Worm (Caenorhabditis elegans) whole organism, L4 larva: Measurements from ENCODE around the gene nhr-131.
A peak's percentile ranks its signal among the peaks of the same experiment; 100 is the strongest.

Source experiments
- D1046.2 ChIP-seq: fragments of 200-800 bp; sonication (Bioruptor generic); IDR thresholded peaks from 2 replicates; pipeline ENCODE4 v1.3.6; 2022; ENCODE audit warnings: missing genetic modification characterization, missing compliant biosample characterization
- F49E8.2 ChIP-seq: sonication (generic microtip); optimal IDR thresholded peaks from 2 replicates; lab custom pipeline; 2016; ENCODE audit warnings: missing compliant biosample characterization, mild to moderate bottlenecking, missing genetic modification characterization, borderline replicate concordance
- Y48G9A.11 ChIP-seq: fragments of 200-800 bp; sonication (Bioruptor generic); IDR thresholded peaks from 2 replicates; pipeline ENCODE4 v1.3.6; 2022; ENCODE audit warnings: missing genetic modification reagents, missing genetic modification characterization, missing compliant biosample characterization
- ZK337.2 ChIP-seq: fragments of 200-800 bp; sonication (Bioruptor generic); IDR thresholded peaks from 2 replicates; pipeline ENCODE4 v1.3.6; 2022; ENCODE audit warnings: missing genetic modification reagents, missing genetic modification characterization, missing compliant biosample characterization
- ZK546.5 ChIP-seq, 2 experiments: sonication (generic microtip); optimal IDR thresholded peaks; 2 replicates each; lab custom pipeline; 2017; ENCODE audit warnings: missing biosample characterization in 2 of 2, missing genetic modification characterization in 2 of 2
- aly-2 ChIP-seq: sonication (generic microtip); optimal IDR thresholded peaks from 2 replicates; lab custom pipeline; 2018; ENCODE audit warnings: missing biosample characterization, missing genetic modification characterization
- ceh-62 ChIP-seq: sonication (generic microtip); optimal IDR thresholded peaks from 2 replicates; lab custom pipeline; 2017; ENCODE audit warnings: missing biosample characterization, missing genetic modification characterization
- daf-12 ChIP-seq: fragments of 150-350 bp; optimal IDR thresholded peaks from 2 replicates; lab custom pipeline; 2014; ENCODE audit warnings: missing biosample characterization, missing genetic modification reagents, missing genetic modification characterization
- daf-16 ChIP-seq, 3 experiments: sonication (generic microtip); optimal IDR thresholded peaks; 2 replicates each; lab custom pipeline; 2016 to 2017; ENCODE audit warnings: missing genetic modification characterization in 3 of 3, missing genetic modification reagents in 3 of 3, mild to moderate bottlenecking in 2 of 3, missing compliant biosample characterization in 2 of 3, missing biosample characterization in 1 of 3, moderate library complexity in 1 of 3
- daf-8 ChIP-seq: fragments of 200-800 bp; sonication (Bioruptor generic); IDR thresholded peaks from 2 replicates; pipeline ENCODE4 v1.3.6; 2022; ENCODE audit warnings: missing genetic modification characterization, missing compliant biosample characterization
- dmd-6 ChIP-seq: fragments of 200-800 bp; sonication (Bioruptor generic); IDR thresholded peaks from 2 replicates; pipeline ENCODE4 v1.3.6; 2022; ENCODE audit warnings: missing genetic modification reagents, missing genetic modification characterization, missing compliant biosample characterization
- dmd-8 ChIP-seq: fragments of 200-800 bp; sonication (Bioruptor generic); IDR thresholded peaks from 2 replicates; pipeline ENCODE4 v1.3.6; 2022; ENCODE audit warnings: missing genetic modification characterization, missing compliant biosample characterization
- duxl-1 ChIP-seq: sonication (generic microtip); optimal IDR thresholded peaks from 2 replicates; lab custom pipeline; 2016; ENCODE audit warnings: mild to moderate bottlenecking, missing genetic modification characterization, moderate library complexity, missing compliant biosample characterization; ENCODE audit not compliant: poor library complexity
- dve-1 ChIP-seq: sonication (generic microtip); optimal IDR thresholded peaks from 2 replicates; lab custom pipeline; 2017; ENCODE audit warnings: antibody characterized with exemption, mild to moderate bottlenecking, missing genetic modification characterization, missing compliant biosample characterization; ENCODE audit not compliant: insufficient read depth
- egl-27 ChIP-seq: sonication (generic microtip); optimal IDR thresholded peaks from 3 replicates; lab custom pipeline; 2017; ENCODE audit warnings: missing biosample characterization, missing genetic modification reagents, missing genetic modification characterization
- fkh-10 ChIP-seq: fragments of 150-350 bp; optimal IDR thresholded peaks from 2 replicates; lab custom pipeline; 2014; ENCODE audit warnings: missing biosample characterization, missing genetic modification reagents, missing genetic modification characterization
- fos-1 ChIP-seq: fragments of 150-350 bp; optimal IDR thresholded peaks from 2 replicates; lab custom pipeline; 2014; ENCODE audit warnings: missing biosample characterization, missing genetic modification characterization
- gei-8 ChIP-seq: fragments of 200-800 bp; sonication (Bioruptor generic); optimal IDR thresholded peaks from 2 replicates; lab custom pipeline; 2018; ENCODE audit warnings: mild to moderate bottlenecking, missing genetic modification characterization, missing compliant biosample characterization
- hif-1 ChIP-seq, 2 experiments: sonication (generic microtip); optimal IDR thresholded peaks; 2 replicates each; lab custom pipeline; 2016 to 2017; ENCODE audit warnings: missing compliant biosample characterization in 2 of 2, missing genetic modification characterization in 2 of 2, missing genetic modification reagents in 2 of 2, missing genotype in 2 of 2, mild to moderate bottlenecking in 1 of 2
- hlh-11 ChIP-seq: fragments of 200-800 bp; sonication (Bioruptor generic); optimal IDR thresholded peaks from 2 replicates; lab custom pipeline; 2018; ENCODE audit warnings: mild to moderate bottlenecking, missing genetic modification characterization, missing compliant biosample characterization
- hlh-30 ChIP-seq: sonication (generic microtip); optimal IDR thresholded peaks from 2 replicates; lab custom pipeline; 2017; ENCODE audit warnings: antibody characterized with exemption, mild to moderate bottlenecking, missing genetic modification characterization, missing compliant biosample characterization; ENCODE audit not compliant: insufficient read depth
- jun-1 ChIP-seq: fragments of 150-350 bp; optimal IDR thresholded peaks from 2 replicates; lab custom pipeline; 2014; ENCODE audit warnings: missing biosample characterization, missing genetic modification reagents, missing genetic modification characterization
- lim-7 ChIP-seq: fragments of 200-800 bp; sonication (Bioruptor generic); IDR thresholded peaks from 2 replicates; pipeline ENCODE4 v1.3.6; 2022; ENCODE audit warnings: missing genetic modification characterization, missing compliant biosample characterization
- lin-13 ChIP-seq: fragments of 150-350 bp; optimal IDR thresholded peaks from 2 replicates; lab custom pipeline; 2014; ENCODE audit warnings: missing biosample characterization, missing genetic modification reagents, missing genetic modification characterization
- lin-15B ChIP-seq: fragments of 150-350 bp; sonication (generic microtip); optimal IDR thresholded peaks from 3 replicates; lab custom pipeline; 2014; ENCODE audit warnings: missing biosample characterization, missing genetic modification characterization
- lin-39 ChIP-seq: fragments of 150-350 bp; optimal IDR thresholded peaks from 2 replicates; lab custom pipeline; 2014; ENCODE audit warnings: missing biosample characterization, missing genetic modification reagents, missing genetic modification characterization
- lsy-2 ChIP-seq, 2 experiments: fragments of 150-350 bp in 1 of 2; sonication (generic microtip) in 1 of 2; optimal IDR thresholded peaks; 2 replicates each; lab custom pipeline; 2014 to 2017; ENCODE audit warnings: missing biosample characterization in 2 of 2, missing genetic modification characterization in 2 of 2
- madf-5 ChIP-seq, 2 experiments: fragments of 200-800 bp; sonication (Bioruptor generic); IDR thresholded peaks; 2 replicates each; pipeline ENCODE4 v1.3.6; 2022; ENCODE audit warnings: missing compliant biosample characterization in 2 of 2, missing genetic modification characterization in 2 of 2
- madf-9 ChIP-seq: fragments of 200-800 bp; sonication (Bioruptor generic); conservative IDR thresholded peaks from 2 replicates; pipeline ENCODE4 v1.3.6; 2022; ENCODE audit warnings: missing genetic modification reagents, missing genetic modification characterization, missing compliant biosample characterization
- mdl-1 ChIP-seq, 2 experiments: fragments of 150-350 bp in 1 of 2; sonication (generic microtip) in 1 of 2; optimal IDR thresholded peaks; 2 replicates each; lab custom pipeline; 2014 to 2017; ENCODE audit warnings: missing biosample characterization in 2 of 2, missing genetic modification characterization in 2 of 2
- mdt-29 ChIP-seq: fragments of 200-800 bp; sonication (Bioruptor generic); IDR thresholded peaks from 2 replicates; pipeline ENCODE4 v1.3.6; 2022; ENCODE audit warnings: missing genetic modification reagents, missing genetic modification characterization, missing compliant biosample characterization
- mxl-2 ChIP-seq: fragments of 200-800 bp; sonication (Bioruptor generic); conservative IDR thresholded peaks from 2 replicates; pipeline ENCODE4 v1.3.6; 2022; ENCODE audit warnings: missing genetic modification reagents, missing genetic modification characterization, missing compliant biosample characterization
- mxl-3 ChIP-seq: fragments of 200-800 bp; sonication (Bioruptor generic); optimal IDR thresholded peaks from 2 replicates; lab custom pipeline; 2018; ENCODE audit warnings: mild to moderate bottlenecking, missing genetic modification characterization, missing compliant biosample characterization
- nhr-102 ChIP-seq: sonication (generic microtip); optimal IDR thresholded peaks from 2 replicates; lab custom pipeline; 2016; ENCODE audit warnings: mild to moderate bottlenecking, missing genetic modification characterization, moderate library complexity, missing compliant biosample characterization
- nhr-28 ChIP-seq: fragments of 150-350 bp; optimal IDR thresholded peaks from 2 replicates; lab custom pipeline; 2014; ENCODE audit warnings: missing biosample characterization, missing genetic modification characterization
- nhr-42 ChIP-seq: fragments of 200-800 bp; sonication (Bioruptor generic); IDR thresholded peaks from 2 replicates; pipeline ENCODE4 v1.3.6; 2022; ENCODE audit warnings: missing genetic modification characterization, missing compliant biosample characterization
- nhr-48 ChIP-seq: sonication (generic microtip); optimal IDR thresholded peaks from 2 replicates; lab custom pipeline; 2016; ENCODE audit warnings: mild to moderate bottlenecking, missing genetic modification characterization, missing compliant biosample characterization
- nhr-76 ChIP-seq: fragments of 150-350 bp; optimal IDR thresholded peaks from 2 replicates; lab custom pipeline; 2014; ENCODE audit warnings: missing biosample characterization, missing genetic modification characterization
- nhr-77 ChIP-seq: fragments of 150-350 bp; optimal IDR thresholded peaks from 2 replicates; lab custom pipeline; 2014; ENCODE audit warnings: missing biosample characterization, missing genetic modification characterization
- php-3 ChIP-seq: fragments of 200-800 bp; sonication (Bioruptor generic); IDR thresholded peaks from 2 replicates; pipeline ENCODE4 v1.3.6; 2022; ENCODE audit warnings: missing genetic modification reagents, missing genetic modification characterization, missing compliant biosample characterization
- pqm-1 ChIP-seq: sonication (generic microtip); optimal IDR thresholded peaks from 2 replicates; lab custom pipeline; 2017; ENCODE audit warnings: missing biosample characterization, missing genetic modification characterization
- set-16 ChIP-seq: fragments of 200-800 bp; sonication (Bioruptor generic); IDR thresholded peaks from 2 replicates; pipeline ENCODE4 v1.3.6; 2022; ENCODE audit warnings: missing genetic modification reagents, missing genetic modification characterization, missing compliant biosample characterization
- skn-1 ChIP-seq: fragments of 150-350 bp; optimal IDR thresholded peaks from 2 replicates; lab custom pipeline; 2014; ENCODE audit warnings: missing biosample characterization, missing genetic modification characterization
- snpc-1.2 ChIP-seq: fragments of 200-800 bp; sonication (Bioruptor generic); IDR thresholded peaks from 2 replicates; pipeline ENCODE4 v1.3.6; 2022; ENCODE audit warnings: missing genetic modification reagents, missing genetic modification characterization, missing compliant biosample characterization
- snpc-4 ChIP-seq: fragments of 150-350 bp; optimal IDR thresholded peaks from 2 replicates; lab custom pipeline; 2014; ENCODE audit warnings: missing biosample characterization, missing genetic modification characterization
- tag-97 ChIP-seq: fragments of 200-800 bp; sonication (Bioruptor generic); IDR thresholded peaks from 2 replicates; pipeline ENCODE4 v1.3.6; 2022; ENCODE audit warnings: missing genetic modification characterization, missing compliant biosample characterization
- tra-1 ChIP-seq: fragments of 200-800 bp; sonication (Bioruptor generic); IDR thresholded peaks from 2 replicates; pipeline ENCODE4 v1.3.6; 2022; ENCODE audit warnings: missing genetic modification reagents, missing genetic modification characterization, missing compliant biosample characterization
- unc-39 ChIP-seq: sonication (generic microtip); optimal IDR thresholded peaks from 2 replicates; lab custom pipeline; 2017; ENCODE audit warnings: missing biosample characterization, missing genetic modification characterization
- zfp-2 ChIP-seq: sonication (generic microtip); optimal IDR thresholded peaks from 2 replicates; lab custom pipeline; 2016; ENCODE audit warnings: mild to moderate bottlenecking, missing genetic modification characterization, missing compliant biosample characterization
- zip-11 ChIP-seq: fragments of 200-800 bp; sonication (Bioruptor generic); IDR thresholded peaks from 2 replicates; pipeline ENCODE4 v1.3.6; 2022; ENCODE audit warnings: missing genetic modification characterization, missing compliant biosample characterization
- ztf-11 ChIP-seq: fragments of 150-350 bp; optimal IDR thresholded peaks from 2 replicates; lab custom pipeline; 2014; ENCODE audit warnings: missing biosample characterization, missing genetic modification characterization

The nhr-131 gene

ce11 chrV:484285-484890 lies 9.8 kb upstream of the nhr-131 start, which contains the start of gene nhr-212:
Gene nhr-212 (plus strand): TSS chrV:484857.
- TF ChIP-seq mdl-1 (tag; optimal IDR thresholded peaks at IDR 0.05; lab: Kevin White, UChicago) (no peak), snpc-4 (tag; lab: Kevin White, UChicago) (no peak), aly-2 (tag; lab: Kevin White, UChicago) (no peak), ztf-11 (no peak), Y48G9A.11 (GFP tag; lab: Robert Waterston, UW) (no peak), duxl-1 (tag; lab: Kevin White, UChicago) (no peak), egl-27 (no peak), nhr-77 (tag; lab: Kevin White, UChicago) (no peak), dve-1 (tag; lab: Kevin White, UChicago) (peak; percentile 45), mxl-2 (GFP tag; lab: Robert Waterston, UW) (no peak), snpc-1.2 (GFP tag; lab: Robert Waterston, UW) (no peak), php-3 (GFP tag; lab: Robert Waterston, UW) (0 out of 2 replicates have a peak, but pooled peaks have one; percentile 10), jun-1 (tag; lab: Kevin White, UChicago) (no peak), hif-1 (tag; optimal IDR thresholded peaks at IDR 0.05; lab: Kevin White, UChicago) (no peak), lin-39 (no peak), skn-1 (tag; lab: Kevin White, UChicago) (no peak), daf-8 (no peak), unc-39 (no peak), ceh-62 (tag; lab: Kevin White, UChicago) (no peak), D1046.2 (GFP tag; lab: Robert Waterston, UW) (no peak), dmd-8 (GFP tag; lab: Robert Waterston, UW) (no peak), nhr-76 (tag; lab: Kevin White, UChicago) (no peak), nhr-28 (tag; lab: Kevin White, UChicago) (peak; percentile 82), zfp-2 (tag; lab: Kevin White, UChicago) (no peak), dmd-6 (GFP tag; lab: Robert Waterston, UW) (peak; percentile 25; the same call in 1 of the 2 replicates), lin-13 (GFP tag; lab: Kevin White, UChicago) (no peak), daf-12 (no peak), lin-15B (tag; lab: Kevin White, UChicago) (no peak), F49E8.2 (tag; lab: Kevin White, UChicago) (no peak), nhr-48 (tag; lab: Kevin White, UChicago) (no peak), hlh-11 (peak; percentile 26), pqm-1 (peak; percentile 13), madf-9 (GFP tag; lab: Robert Waterston, UW) (no peak), lsy-2 (tag; optimal IDR thresholded peaks at IDR 0.05; lab: Kevin White, UChicago) (no peak), fkh-10 (GFP tag; lab: Kevin White, UChicago) (no peak), tag-97 (GFP tag; lab: Robert Waterston, UW) (no peak), ZK546.5 (tag; optimal IDR thresholded peaks at IDR 0.05; lab: Kevin White, UChicago) (no peak), hlh-30 (tag; lab: Kevin White, UChicago) (peak; percentile 28), daf-16 (GFP tag; optimal IDR thresholded peaks at IDR 0.05; lab: Kevin White, UChicago) (no peak), daf-16 (tag; optimal IDR thresholded peaks at IDR 0.05; lab: Kevin White, UChicago) (peak; percentile 47), gei-8 (GFP tag; lab: Kevin White, UChicago) (no peak), zip-11 (GFP tag; lab: Robert Waterston, UW) (no peak), nhr-102 (no peak), nhr-42 (GFP tag; lab: Robert Waterston, UW) (no peak), tra-1 (GFP tag; lab: Robert Waterston, UW) (0 out of 2 replicates have a peak, but pooled peaks have one; percentile 16), fos-1 (tag; lab: Kevin White, UChicago) (no peak), mxl-3 (GFP tag; lab: Kevin White, UChicago) (no peak), lim-7 (GFP tag; lab: Robert Waterston, UW) (no peak), set-16 (GFP tag; lab: Robert Waterston, UW) (no peak), madf-5 (GFP tag; IDR thresholded peaks at IDR 0.05; lab: Robert Waterston, UW) (no peak), mdt-29 (GFP tag; lab: Robert Waterston, UW) (no peak), ZK337.2 (no peak)
